Worm (Caenorhabditis elegans) whole organism, early embryonic: ENCODE results near the gene R10E8.3.

ENCODE experiments used
- B0310.2 ChIP-seq: sonication (generic microtip); optimal IDR thresholded peaks from 2 replicates; lab custom pipeline; 2016; ENCODE audit warnings: mild to moderate bottlenecking, missing genetic modification characterization, missing compliant biosample characterization
- F13C5.2 ChIP-seq: sonication (generic microtip); optimal IDR thresholded peaks from 2 replicates; lab custom pipeline; 2017; ENCODE audit warnings: mild to moderate bottlenecking, missing genetic modification characterization, inconsistent platforms, missing compliant biosample characterization
- aly-1 ChIP-seq: sonication (generic microtip); optimal IDR thresholded peaks from 2 replicates; lab custom pipeline; 2016; ENCODE audit warnings: missing genetic modification characterization, missing compliant biosample characterization
- ama-1 ChIP-seq: fragments of 150-350 bp; optimal IDR thresholded peaks from 2 replicates; lab custom pipeline; 2014
- ceh-13 ChIP-seq: fragments of 200-800 bp; sonication (Bioruptor generic); optimal IDR thresholded peaks from 2 replicates; lab custom pipeline; 2018; ENCODE audit warnings: mild to moderate bottlenecking, missing genetic modification characterization, missing compliant biosample characterization
- ceh-36 ChIP-seq: sonication (generic microtip); optimal IDR thresholded peaks from 2 replicates; lab custom pipeline; 2016; ENCODE audit warnings: missing genetic modification characterization, inconsistent platforms, missing compliant biosample characterization
- ets-7 ChIP-seq: sonication (generic microtip); optimal IDR thresholded peaks from 2 replicates; lab custom pipeline; 2016; ENCODE audit warnings: missing genotype, missing genetic modification characterization, missing compliant biosample characterization
- flt-1 ChIP-seq: fragments of 200-800 bp; sonication (Bioruptor generic); IDR thresholded peaks from 2 replicates; pipeline ENCODE4 v1.3.6; 2022; ENCODE audit warnings: missing genetic modification characterization, missing compliant biosample characterization
- hmbx-1 ChIP-seq: sonication (generic microtip); optimal IDR thresholded peaks from 2 replicates; lab custom pipeline; 2016; ENCODE audit warnings: mild to moderate bottlenecking, missing genetic modification characterization, missing compliant biosample characterization
- hmg-4 ChIP-seq: fragments of 200-800 bp; sonication (Bioruptor generic); optimal IDR thresholded peaks from 2 replicates; lab custom pipeline; 2018; ENCODE audit warnings: mild to moderate bottlenecking, missing genetic modification characterization, missing compliant biosample characterization
- hnd-1 ChIP-seq: sonication (generic microtip); optimal IDR thresholded peaks from 2 replicates; lab custom pipeline; 2016; ENCODE audit warnings: missing genetic modification characterization, missing compliant biosample characterization
- pes-1 ChIP-seq: fragments of 200-800 bp; sonication (Bioruptor generic); IDR thresholded peaks from 2 replicates; pipeline ENCODE4 v1.3.6; 2022; ENCODE audit warnings: missing genetic modification reagents, missing genetic modification characterization, missing compliant biosample characterization
- scrt-1 ChIP-seq: fragments of 200-800 bp; sonication (Bioruptor generic); IDR thresholded peaks from 2 replicates; pipeline ENCODE4 v1.3.6; 2022; ENCODE audit warnings: missing genetic modification characterization, missing compliant biosample characterization
- sea-1 ChIP-seq: fragments of 200-800 bp; sonication (Bioruptor generic); conservative IDR thresholded peaks from 2 replicates; pipeline ENCODE4 v1.3.6; 2022; ENCODE audit warnings: missing genetic modification characterization, missing compliant biosample characterization
- tbx-11 ChIP-seq: fragments of 200-800 bp; sonication (Bioruptor generic); IDR thresholded peaks from 2 replicates; pipeline ENCODE4 v1.3.6; 2022; ENCODE audit warnings: missing genetic modification characterization, missing compliant biosample characterization
- tbx-37 ChIP-seq: fragments of 200-800 bp; sonication (Bioruptor generic); conservative IDR thresholded peaks from 2 replicates; pipeline ENCODE4 v1.3.6; 2022; ENCODE audit warnings: missing genetic modification reagents, missing genetic modification characterization, missing compliant biosample characterization
- tra-4 ChIP-seq: sonication (generic microtip); optimal IDR thresholded peaks from 2 replicates; lab custom pipeline; 2017; ENCODE audit warnings: missing genetic modification characterization, missing compliant biosample characterization

R10E8.3 gene

ce11 chrV:18236714-18237288, at the start of gene R10E8.3:
TSS of gene R10E8.3 (minus strand) at chrV:18236764.
- TF ChIP-seq ets-7 (tag; lab: Kevin White, UChicago): no peak
- TF ChIP-seq ceh-36: no peak
- TF ChIP-seq tbx-11 (GFP tag; lab: Robert Waterston, UW): no peak
- no peak for TF ChIP-seq ceh-13
- TF ChIP-seq hmg-4: no peak
- no peak for TF ChIP-seq pes-1 (GFP tag; lab: Robert Waterston, UW)
- TF ChIP-seq tra-4 (tag; lab: Kevin White, UChicago): no peak
- no peak for TF ChIP-seq hmbx-1
- no peak for TF ChIP-seq scrt-1 (GFP tag; lab: Robert Waterston, UW)
- no peak for TF ChIP-seq ama-1 (lab: Kevin White, UChicago)

ce11 chrV:18282597-18282996, 46.0 kb upstream of the R10E8.3 start, which contains the start of gene clec-247:
TSS of gene clec-247 (plus strand) at chrV:18282897.
- TF ChIP-seq ceh-36 (no peak), hmg-4 (no peak), flt-1 (GFP tag; lab: Robert Waterston, UW) (no peak), ceh-13 (no peak), ama-1 (lab: Kevin White, UChicago) (no peak), aly-1 (tag; lab: Kevin White, UChicago) (no peak), sea-1 (GFP tag; lab: Robert Waterston, UW) (no peak), tbx-11 (GFP tag; lab: Robert Waterston, UW) (no peak), scrt-1 (GFP tag; lab: Robert Waterston, UW) (no peak), F13C5.2 (tag; lab: Kevin White, UChicago) (no peak)

- TF ChIP-seq F13C5.2 (tag; lab: Kevin White, UChicago) (no peak), ama-1 (lab: Kevin White, UChicago) (no peak), hmbx-1 (no peak), tbx-11 (GFP tag; lab: Robert Waterston, UW) (no peak), hmg-4 (no peak), B0310.2 (tag; lab: Kevin White, UChicago) (no peak)
Observed at ce11 chrV:18280778-18281177, 44.2 kb upstream of the R10E8.3 start, which contains the start of gene Y51A2A.16. TSS of gene Y51A2A.16 (minus strand) at chrV:18280878.

- TF ChIP-seq sea-1 (GFP tag; lab: Robert Waterston, UW) (no peak), hmg-4 (no peak), ama-1 (lab: Kevin White, UChicago) (no peak), flt-1 (GFP tag; lab: Robert Waterston, UW) (no peak), F13C5.2 (tag; lab: Kevin White, UChicago) (no peak), scrt-1 (GFP tag; lab: Robert Waterston, UW) (no peak), pes-1 (GFP tag; lab: Robert Waterston, UW) (no peak), tbx-37 (GFP tag; lab: Robert Waterston, UW) (no peak), tra-4 (tag; lab: Kevin White, UChicago) (no peak), ets-7 (tag; lab: Kevin White, UChicago) (no peak), aly-1 (tag; lab: Kevin White, UChicago) (no peak), hmbx-1 (no peak), ceh-13 (no peak)
Observed at ce11 chrV:18270403-18270802, 33.8 kb upstream of the R10E8.3 start, which contains the start of gene Y37H2C.4. TSS of gene Y37H2C.4 (plus strand) at chrV:18270703.

ce11 chrV:18269885-18270284, 33.3 kb upstream of the R10E8.3 start, which contains the start of gene skr-6:
TSS of gene skr-6 (minus strand) at chrV:18269985.
- TF ChIP-seq ama-1 (lab: Kevin White, UChicago): no peak
- TF ChIP-seq tbx-11 (GFP tag; lab: Robert Waterston, UW): no peak
- TF ChIP-seq tra-4 (tag; lab: Kevin White, UChicago): no peak
- no peak for TF ChIP-seq F13C5.2 (tag; lab: Kevin White, UChicago)
- no peak for TF ChIP-seq hmbx-1
- no peak for TF ChIP-seq hmg-4
- no peak for TF ChIP-seq tbx-37 (GFP tag; lab: Robert Waterston, UW)

- TF ChIP-seq tbx-11 (GFP tag; lab: Robert Waterston, UW): no peak
- TF ChIP-seq pes-1 (GFP tag; lab: Robert Waterston, UW): no peak
- no peak for TF ChIP-seq F13C5.2 (tag; lab: Kevin White, UChicago)
- TF ChIP-seq hnd-1 (tag; lab: Kevin White, UChicago): no peak
Observed at ce11 chrV:18268744-18269143, 32.2 kb upstream of the R10E8.3 start, which contains the start of gene fbxa-213. TSS of gene fbxa-213 (minus strand) at chrV:18268844.

- TF ChIP-seq ama-1 (lab: Kevin White, UChicago) (no peak), F13C5.2 (tag; lab: Kevin White, UChicago) (no peak), pes-1 (GFP tag; lab: Robert Waterston, UW) (no peak), B0310.2 (tag; lab: Kevin White, UChicago) (no peak), aly-1 (tag; lab: Kevin White, UChicago) (no peak), tbx-37 (GFP tag; lab: Robert Waterston, UW) (no peak)
Observed at ce11 chrV:18266238-18266637, 29.7 kb upstream of the R10E8.3 start, which contains the start of gene R10E8.6. TSS of gene R10E8.6 (minus strand) at chrV:18266391.

ce11 chrV:18265514-18265913, 28.9 kb upstream of the R10E8.3 start:
- TF ChIP-seq B0310.2 (tag; lab: Kevin White, UChicago) (no peak), hnd-1 (tag; lab: Kevin White, UChicago) (no peak), ceh-36 (no peak), ets-7 (tag; lab: Kevin White, UChicago) (no peak), sea-1 (GFP tag; lab: Robert Waterston, UW) (no peak), scrt-1 (GFP tag; lab: Robert Waterston, UW) (no peak), aly-1 (tag; lab: Kevin White, UChicago) (no peak), F13C5.2 (tag; lab: Kevin White, UChicago) (no peak), hmg-4 (no peak)
